Fruit fly (Drosophila melanogaster) whole organism, embryonic: ENCODE measurements around the gene Gs2.

Experiments used
- Asciz ChIP-seq: fragments of 200-800 bp; sonication (Bioruptor generic); optimal IDR thresholded peaks from 2 replicates; lab custom pipeline; 2017; ENCODE audit warnings: missing biosample characterization, mild to moderate bottlenecking, missing genetic modification characterization, missing genetic modification reagents
- CG10431 ChIP-seq: fragments of 200-800 bp; sonication (Bioruptor generic); optimal IDR thresholded peaks from 3 replicates; lab custom pipeline; 2018; ENCODE audit warnings: missing biosample characterization, mild to moderate bottlenecking, missing genetic modification characterization
- CG13624 ChIP-seq: fragments of 200-800 bp; sonication (Bioruptor generic); optimal IDR thresholded peaks from 2 replicates; lab custom pipeline; 2016; ENCODE audit warnings: missing biosample characterization, missing genetic modification characterization
- CG15696 ChIP-seq: fragments of 200-800 bp; sonication (Bioruptor generic); optimal IDR thresholded peaks from 2 replicates; lab custom pipeline; 2019; ENCODE audit warnings: missing biosample characterization, mild to moderate bottlenecking, missing genetic modification characterization, moderate library complexity
- CG17328 ChIP-seq: fragments of 200-800 bp; sonication (Bioruptor generic); IDR thresholded peaks from 2 replicates; pipeline ENCODE4 v1.3.6; 2022; ENCODE audit warnings: missing biosample characterization, missing genetic modification characterization
- CG17385 ChIP-seq: fragments of 200-800 bp; sonication (Bioruptor generic); optimal IDR thresholded peaks from 3 replicates; lab custom pipeline; 2018; ENCODE audit warnings: missing biosample characterization, mild to moderate bottlenecking, missing genetic modification characterization
- CG17912 ChIP-seq: fragments of 200-800 bp; sonication (Bioruptor generic); optimal IDR thresholded peaks from 2 replicates; lab custom pipeline; 2018; ENCODE audit warnings: missing biosample characterization, mild to moderate bottlenecking, missing genetic modification characterization
- CG2712 ChIP-seq: fragments of 200-800 bp; optimal IDR thresholded peaks from 3 replicates; lab custom pipeline; 2019; ENCODE audit warnings: missing biosample characterization, mild to moderate bottlenecking, missing genetic modification characterization, moderate library complexity
- CG31441 ChIP-seq: fragments of 200-800 bp; sonication (Bioruptor generic); IDR thresholded peaks from 2 replicates; pipeline ENCODE4 v1.3.6; 2022; ENCODE audit warnings: missing biosample characterization, missing genetic modification characterization
- CG32532 ChIP-seq: fragments of 200-800 bp; sonication (Bioruptor generic); IDR thresholded peaks from 2 replicates; pipeline ENCODE4 v1.3.6; 2022; ENCODE audit warnings: missing biosample characterization, missing genetic modification characterization
- CG32767 ChIP-seq: fragments of 200-800 bp; sonication (Bioruptor generic); IDR thresholded peaks from 2 replicates; pipeline ENCODE4 v1.3.6; 2022; ENCODE audit warnings: missing biosample characterization, missing genetic modification characterization
- CG3726 ChIP-seq: fragments of 200-800 bp; sonication (Bioruptor generic); IDR thresholded peaks from 3 replicates; pipeline ENCODE4, ENCODE4 v1.3.6; 2022; ENCODE audit warnings: missing biosample characterization, missing genetic modification characterization
- CG4360 ChIP-seq: fragments of 200-800 bp; sonication (Bioruptor generic); IDR thresholded peaks from 2 replicates; pipeline ENCODE4 v1.3.6; 2022; ENCODE audit warnings: missing biosample characterization, missing genetic modification characterization
- CG43689 ChIP-seq: fragments of 200-800 bp; sonication (Bioruptor generic); IDR thresholded peaks from 2 replicates; pipeline ENCODE4 v1.3.6; 2022; ENCODE audit warnings: missing biosample characterization, missing genetic modification characterization
- CG4404 ChIP-seq: fragments of 200-800 bp; sonication (Bioruptor generic); IDR thresholded peaks from 2 replicates; pipeline ENCODE4 v1.3.6; 2022; ENCODE audit warnings: missing biosample characterization, missing genetic modification characterization
- CG8281 ChIP-seq: fragments of 200-800 bp; sonication (Bioruptor generic); optimal IDR thresholded peaks from 2 replicates; lab custom pipeline; 2018; ENCODE audit warnings: missing biosample characterization, mild to moderate bottlenecking, missing genetic modification characterization, moderate library complexity
- Drgx ChIP-seq: fragments of 200-800 bp; sonication (Bioruptor generic); IDR thresholded peaks from 2 replicates; pipeline ENCODE4 v1.3.6; 2022; ENCODE audit warnings: missing biosample characterization, missing genetic modification characterization
- Ets65A ChIP-seq: fragments of 200-800 bp; sonication (Bioruptor generic); peaks from one replicate; lab custom pipeline; 2016; ENCODE audit warnings: missing biosample characterization, missing genetic modification characterization
- Ets97D ChIP-seq: fragments of 200-800 bp; sonication (Bioruptor generic); optimal IDR thresholded peaks from 3 replicates; lab custom pipeline; 2016; ENCODE audit warnings: missing biosample characterization, missing genetic modification characterization
- Fer3 ChIP-seq: fragments of 200-800 bp; sonication (Bioruptor generic); optimal IDR thresholded peaks from 2 replicates; lab custom pipeline; 2018; ENCODE audit warnings: missing biosample characterization, mild to moderate bottlenecking, missing genetic modification characterization, moderate library complexity
- Gug ChIP-seq: fragments of 200-800 bp; sonication (Bioruptor generic); IDR thresholded peaks from 4 replicates; pipeline ENCODE4 v1.3.6; 2022; ENCODE audit warnings: missing biosample characterization, missing genetic modification characterization
- H2.0 ChIP-seq: fragments of 200-800 bp; sonication (Bioruptor generic); IDR thresholded peaks from 2 replicates; pipeline ENCODE4 v1.3.6; 2022; ENCODE audit warnings: missing biosample characterization, missing genetic modification characterization
- Lhr ChIP-seq: fragments of 200-800 bp; sonication (Bioruptor generic); optimal IDR thresholded peaks from 3 replicates; lab custom pipeline; 2017; ENCODE audit warnings: mild to moderate bottlenecking, missing biosample characterization, missing genetic modification reagents, missing genetic modification characterization
- Mad ChIP-seq: fragments of 200-800 bp; sonication (Bioruptor generic); optimal IDR thresholded peaks from 2 replicates; lab custom pipeline; 2016; ENCODE audit warnings: missing biosample characterization, missing genetic modification characterization
- Med ChIP-seq: fragments of 200-800 bp; sonication (Bioruptor generic); peaks from one replicate; lab custom pipeline; 2016; ENCODE audit warnings: missing biosample characterization, missing genetic modification characterization, mild to moderate bottlenecking, inconsistent platforms, moderate library complexity
- Nf-YA ChIP-seq: fragments of 200-800 bp; sonication (Bioruptor generic); IDR thresholded peaks from 2 replicates; pipeline ENCODE4 v1.3.6; 2022; ENCODE audit warnings: missing biosample characterization, missing genetic modification characterization
- Opbp ChIP-seq: fragments of 200-800 bp; sonication (Bioruptor generic); IDR thresholded peaks from 3 replicates; pipeline ENCODE4 v1.3.6; 2022; ENCODE audit warnings: missing biosample characterization, missing genetic modification characterization; ENCODE audit not compliant: partially characterized antibody
- Rfx ChIP-seq: fragments of 200-800 bp; sonication (Bioruptor generic); IDR thresholded peaks from 2 replicates; pipeline ENCODE4 v1.3.6; 2022; ENCODE audit warnings: missing biosample characterization, missing genetic modification characterization
- Spps ChIP-seq: fragments of 200-800 bp; sonication (Bioruptor generic); optimal IDR thresholded peaks from 2 replicates; lab custom pipeline; 2018; ENCODE audit warnings: missing biosample characterization, mild to moderate bottlenecking, missing genetic modification characterization
- ac ChIP-seq: fragments of 200-800 bp; sonication (Bioruptor generic); optimal IDR thresholded peaks from 3 replicates; lab custom pipeline; 2017; ENCODE audit warnings: missing biosample characterization, mild to moderate bottlenecking, missing genetic modification characterization
- al ChIP-seq: fragments of 200-800 bp; sonication (Bioruptor generic); IDR thresholded peaks from 2 replicates; pipeline ENCODE4 v1.3.6; 2022; ENCODE audit warnings: missing biosample characterization, missing genetic modification characterization
- bowl ChIP-seq: fragments of 200-800 bp; sonication (Bioruptor generic); IDR thresholded peaks from 2 replicates; pipeline ENCODE4 v1.3.6; 2022; ENCODE audit warnings: missing biosample characterization, missing genetic modification characterization
- crp ChIP-seq, 2 experiments: fragments of 200-800 bp; sonication (Bioruptor generic); optimal IDR thresholded peaks; 2 replicates in 1 of 2; 3 replicates in 1 of 2; lab custom pipeline; 2017; ENCODE audit warnings: missing biosample characterization in 2 of 2, missing genetic modification characterization in 2 of 2, mild to moderate bottlenecking in 1 of 2, moderate library complexity in 1 of 2
- danr ChIP-seq: fragments of 200-800 bp; sonication (Bioruptor generic); IDR thresholded peaks from 2 replicates; pipeline ENCODE4 v1.3.6; 2022; ENCODE audit warnings: missing biosample characterization, missing genetic modification characterization
- gcm2 ChIP-seq: fragments of 200-800 bp; sonication (Bioruptor generic); optimal IDR thresholded peaks from 2 replicates; lab custom pipeline; 2016; ENCODE audit warnings: missing biosample characterization, missing genetic modification characterization
- grau ChIP-seq: fragments of 200-800 bp; optimal IDR thresholded peaks from 3 replicates; lab custom pipeline; 2019; ENCODE audit warnings: missing biosample characterization, mild to moderate bottlenecking, missing genetic modification characterization, moderate library complexity
- nerfin-2 ChIP-seq: fragments of 200-800 bp; sonication (Bioruptor generic); IDR thresholded peaks from 2 replicates; pipeline ENCODE4 v1.3.6; 2022; ENCODE audit warnings: missing biosample characterization, missing genetic modification characterization; ENCODE audit not compliant: partially characterized antibody
- nom ChIP-seq: fragments of 200-800 bp; sonication (Bioruptor generic); optimal IDR thresholded peaks from 2 replicates; lab custom pipeline; 2017; ENCODE audit warnings: missing biosample characterization, missing genetic modification characterization, mild to moderate bottlenecking, moderate library complexity, missing genetic modification reagents
- pan ChIP-seq, 4 experiments: fragments of >200 bp in 3 of 4; fragments of 200-800 bp in 1 of 4; sonication (Bioruptor generic) in 1 of 4; optimal IDR thresholded peaks in 3 of 4; IDR thresholded peaks in 1 of 4; 2 replicates each; pipeline versions ENCODE4 v1.3.6 to Lab custom; 2017 to 2022; ENCODE audit warnings: missing biosample characterization in 2 of 4, missing genetic modification characterization in 2 of 4, mixed read lengths in 1 of 4
- prd ChIP-seq, 3 experiments: fragments of >200 bp in 2 of 3; fragments of 200-800 bp in 1 of 3; sonication (Bioruptor generic) in 1 of 3; optimal IDR thresholded peaks in 2 of 3; IDR thresholded peaks in 1 of 3; 2 replicates in 2 of 3; 3 replicates in 1 of 3; pipeline versions ENCODE4 v1.3.6 to Lab custom; 2017 to 2022; ENCODE audit warnings: missing biosample characterization in 1 of 3, missing genetic modification characterization in 1 of 3
- psq ChIP-seq: fragments of 200-800 bp; sonication (Bioruptor generic); optimal IDR thresholded peaks from 2 replicates; lab custom pipeline; 2017; ENCODE audit warnings: missing biosample characterization, missing genetic modification characterization
- ranshi ChIP-seq: fragments of 200-800 bp; sonication (Bioruptor generic); IDR thresholded peaks from 2 replicates; pipeline ENCODE4 v1.3.6; 2022; ENCODE audit warnings: missing biosample characterization, missing genetic modification characterization
- schlank ChIP-seq: fragments of 200-800 bp; sonication (Bioruptor generic); optimal IDR thresholded peaks from 2 replicates; lab custom pipeline; 2018; ENCODE audit warnings: missing biosample characterization, mild to moderate bottlenecking, missing genetic modification characterization
- slbo ChIP-seq: fragments of 200-800 bp; sonication (Bioruptor generic); IDR thresholded peaks from 2 replicates; pipeline ENCODE4 v1.3.6; 2022; ENCODE audit warnings: missing biosample characterization, missing genetic modification characterization
- stwl ChIP-seq: fragments of 200-800 bp; sonication (Bioruptor generic); optimal IDR thresholded peaks from 3 replicates; lab custom pipeline; 2018; ENCODE audit warnings: missing biosample characterization, mild to moderate bottlenecking, missing genetic modification characterization, moderate library complexity
- twi ChIP-seq: fragments of 200-800 bp; optimal IDR thresholded peaks from 2 replicates; lab custom pipeline; 2019; ENCODE audit warnings: missing biosample characterization, mild to moderate bottlenecking, missing genetic modification characterization, moderate library complexity
- zen2 ChIP-seq: fragments of 200-800 bp; sonication (Bioruptor generic); IDR thresholded peaks from 3 replicates; pipeline ENCODE4 v1.3.6; 2022; ENCODE audit warnings: missing biosample characterization, missing genetic modification characterization; ENCODE audit not compliant: partially characterized antibody

Gs2 gene

DNA sequence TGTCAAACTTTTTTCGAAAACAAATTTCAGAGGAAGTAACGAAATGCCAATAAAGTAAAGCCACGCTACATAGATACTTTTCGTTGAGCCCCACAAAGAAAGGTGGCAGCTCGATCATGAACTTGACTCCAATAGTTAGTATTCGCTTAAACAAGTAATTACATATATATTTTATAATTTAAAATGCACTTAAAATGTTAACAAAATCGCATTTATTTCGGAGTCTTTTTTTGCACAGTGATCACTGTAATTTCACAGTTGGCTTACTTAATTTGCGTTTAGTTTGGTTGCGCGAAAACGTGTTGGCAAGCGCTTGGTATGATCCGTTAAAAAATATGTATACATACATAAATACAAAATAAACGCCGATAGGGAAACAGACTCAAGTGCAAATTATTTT lies 29.0 kb downstream of the Gs2 start (continued):
- TF ChIP-seq nom (no peak), Gug (GFP tag; lab: Robert Waterston, UW) (no peak), slbo (GFP tag; lab: Robert Waterston, UW) (peak; percentile 30; the same call in 1 of the 2 replicates), grau (tag; lab: Kevin White, UChicago) (peak; percentile 55), stwl (no peak), zen2 (no peak), Ets97D (GFP tag; lab: Kevin White, UChicago) (no peak), crp (GFP tag; optimal IDR thresholded peaks at IDR 0.05; lab: Kevin White, UChicago) (no peak), CG8281 (tag; lab: Kevin White, UChicago) (no peak), H2.0 (no peak), prd (optimal IDR thresholded peaks at IDR 0.05; lab: Kevin White, UChicago) (no peak), prd (GFP tag; IDR thresholded peaks at IDR 0.05; lab: Robert Waterston, UW) (0 out of 3 replicates have a peak, but pooled peaks have one; percentile 23), Ets65A (GFP tag; lab: Kevin White, UChicago) (no peak), CG10431 (GFP tag; lab: Kevin White, UChicago) (no peak), CG4404 (GFP tag; lab: Robert Waterston, UW) (no peak), CG17385 (GFP tag; lab: Kevin White, UChicago) (no peak), Rfx (peak; percentile 36), danr (GFP tag; lab: Robert Waterston, UW) (no peak), Mad (no peak), CG32532 (GFP tag; lab: Robert Waterston, UW) (peak; percentile 39; the same call in 1 of the 2 replicates), Fer3 (tag; lab: Kevin White, UChicago) (no peak), Lhr (no peak), CG3726 (GFP tag; lab: Robert Waterston, UW) (no peak), Med (GFP tag; lab: Kevin White, UChicago) (peak; percentile 66), CG4360 (GFP tag; lab: Robert Waterston, UW) (no peak), Spps (no peak), ac (no peak), CG17912 (GFP tag; lab: Kevin White, UChicago) (no peak), CG31441 (no peak), CG15696 (tag; lab: Kevin White, UChicago) (no peak), CG43689 (GFP tag; lab: Robert Waterston, UW) (no peak), psq (GFP tag; lab: Kevin White, UChicago) (no peak), Opbp (GFP tag; lab: Robert Waterston, UW) (no peak), twi (tag; lab: Kevin White, UChicago) (no peak), gcm2 (GFP tag; lab: Kevin White, UChicago) (no peak), Drgx (peak; percentile 45), bowl (GFP tag; lab: Robert Waterston, UW) (no peak), al (GFP tag; lab: Robert Waterston, UW) (no peak), schlank (tag; lab: Kevin White, UChicago) (no peak), CG32767 (no peak), Nf-YA (GFP tag; lab: Robert Waterston, UW) (no peak), nerfin-2 (GFP tag; lab: Robert Waterston, UW) (no peak), CG2712 (tag; lab: Kevin White, UChicago) (no peak), CG13624 (GFP tag; lab: Kevin White, UChicago) (no peak), ranshi (GFP tag; lab: Robert Waterston, UW) (no peak), CG17328 (0 out of 2 replicates have a peak, but pooled peaks have one; percentile 8), Asciz (GFP tag; lab: Kevin White, UChicago) (no peak), pan (optimal IDR thresholded peaks at IDR 0.05; lab: Kevin White, UChicago) (no peak), pan (GFP tag; optimal IDR thresholded peaks at IDR 0.05 in 1 of 2, IDR thresholded peaks at IDR 0.05 in 1 of 2) (no peak)
